Fruit fly (Drosophila melanogaster): Measurements from ENCODE around the gene Suv3.

- TF ChIP-seq Sox15 (GFP tag; optimal IDR thresholded peaks at IDR 0.05) = no peak
- TF ChIP-seq dsx (GFP tag; optimal IDR thresholded peaks at IDR 0.05; ENCODE audit: poor library complexity, severe bottlenecking) = no peak
- TF ChIP-seq CG1621 (tag; optimal IDR thresholded peaks at IDR 0.05) = no peak
- TF ChIP-seq Hr39 (GFP tag; optimal IDR thresholded peaks at IDR 0.05) = no peak
- TF ChIP-seq Met (GFP tag; optimal IDR thresholded peaks at IDR 0.05) = no peak
- TF ChIP-seq eg (GFP tag; IDR thresholded peaks at IDR 0.05) = no peak
- TF ChIP-seq Lpt (GFP tag; optimal IDR thresholded peaks at IDR 0.05) = no peak
- TF ChIP-seq CG6792 (GFP tag; optimal IDR thresholded peaks at IDR 0.05) = no peak
- TF ChIP-seq lz (GFP tag; optimal IDR thresholded peaks at IDR 0.05) = no peak
- TF ChIP-seq CG6854 (GFP tag; optimal IDR thresholded peaks at IDR 0.05) = no peak
- no peak for TF ChIP-seq CG3919 (GFP tag; optimal IDR thresholded peaks at IDR 0.05)
- no peak for TF ChIP-seq cyc (GFP tag; optimal IDR thresholded peaks at IDR 0.05)
These were observed 19.2 kb upstream of the Suv3 start for dm6 chr3R:4292185-4292584.

Measured in whole organism, prepupa.